Worm (Caenorhabditis elegans): ENCODE results near the gene bpnt-1.

Gene bpnt-1

ce11 chrII:4376295-4377172 is 43.5 kb upstream of the bpnt-1 start, which contains the start of gene ntl-2 (continued):
- TF ChIP-seq sma-9 (GFP tag; optimal IDR thresholded peaks at IDR 0.05) (peak; percentile 84), sma-9 (tag; optimal IDR thresholded peaks at IDR 0.05) (no peak), unc-55 (GFP tag; optimal IDR thresholded peaks at IDR 0.05) (peak; percentile 94), aly-2 (tag; optimal IDR thresholded peaks at IDR 0.05) (no peak), dmd-4 (tag; optimal IDR thresholded peaks at IDR 0.05) (no peak), elt-3 (tag; optimal IDR thresholded peaks at IDR 0.05) (no peak), nhr-129 (tag; optimal IDR thresholded peaks at IDR 0.05) (peak; percentile 96), R02D3.7 (tag; optimal IDR thresholded peaks at IDR 0.05) (peak; percentile 12), C34F6.9 (tag; optimal IDR thresholded peaks at IDR 0.05) (peak; percentile 96), ZK546.5 (tag; optimal IDR thresholded peaks at IDR 0.05) (peak; percentile 97), nhr-23 (tag; optimal IDR thresholded peaks at IDR 0.05) (peak; percentile 59), alr-1 (tag; optimal IDR thresholded peaks at IDR 0.05) (no peak), unc-62 (GFP tag; optimal IDR thresholded peaks at IDR 0.05) (no peak), skn-1 (tag; optimal IDR thresholded peaks at IDR 0.05) (peak; percentile 55), ama-1 (optimal IDR thresholded peaks at IDR 0.05) (no peak), peb-1 (tag; optimal IDR thresholded peaks at IDR 0.05) (no peak), ztf-4 (tag; optimal IDR thresholded peaks at IDR 0.05) (peak; percentile 94), zag-1 (tag; optimal IDR thresholded peaks at IDR 0.05) (peak; percentile 94), nhr-77 (tag; optimal IDR thresholded peaks at IDR 0.05) (no peak), egl-27 (tag; optimal IDR thresholded peaks at IDR 0.05) (peak; percentile 89), blmp-1 (tag; optimal IDR thresholded peaks at IDR 0.05; ENCODE audit: insufficient read depth) (peak; percentile 66), lin-13 (GFP tag; optimal IDR thresholded peaks at IDR 0.05) (peak; percentile 95), mab-5 (tag; optimal IDR thresholded peaks at IDR 0.05) (peak; percentile 89)

- TF ChIP-seq nhr-77 (tag; optimal IDR thresholded peaks at IDR 0.05) (no peak), ztf-1 (GFP tag; conservative IDR thresholded peaks at IDR 0.05) (no peak), sem-4 (tag; optimal IDR thresholded peaks at IDR 0.05) (no peak), lin-13 (GFP tag; optimal IDR thresholded peaks at IDR 0.05) (no peak), sma-3 (GFP tag; optimal IDR thresholded peaks at IDR 0.05) (no peak), elt-3 (tag; optimal IDR thresholded peaks at IDR 0.05) (no peak), zag-1 (tag; optimal IDR thresholded peaks at IDR 0.05) (no peak), aly-2 (tag; optimal IDR thresholded peaks at IDR 0.05) (no peak), nhr-23 (tag; optimal IDR thresholded peaks at IDR 0.05) (no peak), elt-1 (tag; optimal IDR thresholded peaks at IDR 0.05) (no peak), alr-1 (tag; optimal IDR thresholded peaks at IDR 0.05) (no peak)
Observed at ce11 chrII:4378195-4378594, 41.9 kb upstream of the bpnt-1 start, which contains the start of gene B0286.1. B0286.1 (plus strand) TSS chrII:4378495.

- no peak for TF ChIP-seq ztf-11 (tag; optimal IDR thresholded peaks at IDR 0.05)
- TF ChIP-seq mab-5 (tag; optimal IDR thresholded peaks at IDR 0.05), result no peak
- no peak for TF ChIP-seq sma-9 (GFP tag; optimal IDR thresholded peaks at IDR 0.05)
- no peak for TF ChIP-seq sma-9 (tag; optimal IDR thresholded peaks at IDR 0.05)
- no peak for TF ChIP-seq sma-3 (GFP tag; optimal IDR thresholded peaks at IDR 0.05)
- no peak for TF ChIP-seq skn-1 (tag; optimal IDR thresholded peaks at IDR 0.05)
- no peak for TF ChIP-seq elt-3 (tag; optimal IDR thresholded peaks at IDR 0.05)
- TF ChIP-seq ztf-4 (tag; optimal IDR thresholded peaks at IDR 0.05), result no peak
- TF ChIP-seq lin-11 (tag; optimal IDR thresholded peaks at IDR 0.05), result no peak
- no peak for TF ChIP-seq sem-4 (tag; optimal IDR thresholded peaks at IDR 0.05)
- TF ChIP-seq nhr-129 (tag; optimal IDR thresholded peaks at IDR 0.05), result no peak
- no peak for TF ChIP-seq elt-1 (tag; optimal IDR thresholded peaks at IDR 0.05)
- no peak for TF ChIP-seq mdl-1 (tag; optimal IDR thresholded peaks at IDR 0.05)
- TF ChIP-seq nhr-21 (tag; optimal IDR thresholded peaks at IDR 0.05), result no peak
- no peak for TF ChIP-seq Y55F3AM.14 (GFP tag; optimal IDR thresholded peaks at IDR 0.05)
- TF ChIP-seq aly-2 (tag; optimal IDR thresholded peaks at IDR 0.05), result no peak
- no peak for TF ChIP-seq unc-62 (GFP tag; optimal IDR thresholded peaks at IDR 0.05)
- TF ChIP-seq ztf-1 (GFP tag; conservative IDR thresholded peaks at IDR 0.05), result no peak
- TF ChIP-seq nhr-12 (tag; optimal IDR thresholded peaks at IDR 0.05), result no peak
- TF ChIP-seq mbf-1 (tag; optimal IDR thresholded peaks at IDR 0.05), result no peak
Observed at ce11 chrII:4383306-4383705, 36.8 kb upstream of the bpnt-1 start, which contains the start of gene fkh-6. fkh-6 (minus strand) TSS chrII:4383406.

- peak; percentile 40 for TF ChIP-seq blmp-1 (tag; optimal IDR thresholded peaks at IDR 0.05; ENCODE audit: insufficient read depth)
- TF ChIP-seq C34F6.9 (tag; optimal IDR thresholded peaks at IDR 0.05), result no peak
- TF ChIP-seq gmeb-1 (tag; optimal IDR thresholded peaks at IDR 0.05), result no peak
- TF ChIP-seq lin-13 (GFP tag; optimal IDR thresholded peaks at IDR 0.05), result no peak
- TF ChIP-seq nhr-21 (tag; optimal IDR thresholded peaks at IDR 0.05), result no peak
- TF ChIP-seq ceh-16 (tag; optimal IDR thresholded peaks at IDR 0.05), result no peak
- no peak for TF ChIP-seq nhr-25 (tag; optimal IDR thresholded peaks at IDR 0.05)
- no peak for TF ChIP-seq dmd-4 (tag; optimal IDR thresholded peaks at IDR 0.05)
Observed at ce11 chrII:4391072-4391471, 29.0 kb upstream of the bpnt-1 start.
